Worm (Caenorhabditis elegans) whole organism, young adult: Measurements from ENCODE around the gene srj-38.
"Not testable (repeated sequence)": the region's sequence is repeated elsewhere in the genome, so short reads cannot be mapped to it uniquely, and the experiment has no call there.

ENCODE experiments used
- B0336.3 ChIP-seq: fragments of 200-800 bp; sonication (Bioruptor generic); IDR thresholded peaks from 2 replicates; pipeline ENCODE4 v1.3.6; 2022; ENCODE audit warnings: missing genetic modification characterization, missing compliant biosample characterization
- F23B12.7 ChIP-seq: sonication (generic microtip); optimal IDR thresholded peaks from 2 replicates; lab custom pipeline; 2017; ENCODE audit warnings: missing genetic modification characterization, mild to moderate bottlenecking, missing compliant biosample characterization, antibody characterized with exemption, moderate library complexity; ENCODE audit not compliant: insufficient read depth
- F52B5.7 ChIP-seq: sonication (generic microtip); optimal IDR thresholded peaks from 2 replicates; lab custom pipeline; 2016; ENCODE audit warnings: mild to moderate bottlenecking, missing genetic modification characterization, missing compliant biosample characterization
- T26A5.8 ChIP-seq: sonication (generic microtip); optimal IDR thresholded peaks from 2 replicates; lab custom pipeline; 2016; ENCODE audit warnings: missing genetic modification characterization, missing compliant biosample characterization
- Y56A3A.18 ChIP-seq: fragments of 200-800 bp; sonication (Bioruptor generic); IDR thresholded peaks from 2 replicates; pipeline ENCODE4 v1.3.6; 2022; ENCODE audit warnings: missing genetic modification reagents, missing genetic modification characterization, missing compliant biosample characterization
- ZK185.1 ChIP-seq: sonication (generic microtip); optimal IDR thresholded peaks from 2 replicates; lab custom pipeline; 2016; ENCODE audit warnings: mild to moderate bottlenecking, missing genetic modification characterization, missing compliant biosample characterization; ENCODE audit not compliant: poor library complexity, severe bottlenecking
- aptf-3 ChIP-seq: fragments of 200-800 bp; sonication (Bioruptor generic); IDR thresholded peaks from 2 replicates; pipeline ENCODE4 v1.3.6; 2022; ENCODE audit warnings: missing genetic modification characterization, missing compliant biosample characterization
- attf-5 ChIP-seq: fragments of 200-800 bp; sonication (Bioruptor generic); optimal IDR thresholded peaks from 2 replicates; lab custom pipeline; 2018; ENCODE audit warnings: mild to moderate bottlenecking, missing genetic modification characterization, missing compliant biosample characterization
- attf-6 ChIP-seq: fragments of 200-800 bp; sonication (Bioruptor generic); IDR thresholded peaks from 2 replicates; pipeline ENCODE4 v1.3.6; 2022; ENCODE audit warnings: missing genetic modification reagents, missing genetic modification characterization, missing compliant biosample characterization
- bed-1 ChIP-seq: fragments of 200-800 bp; sonication (Bioruptor generic); IDR thresholded peaks from 2 replicates; pipeline ENCODE4 v1.3.6; 2022; ENCODE audit warnings: missing genetic modification reagents, missing genetic modification characterization, missing compliant biosample characterization
- bed-2 ChIP-seq: fragments of 200-800 bp; sonication (Bioruptor generic); IDR thresholded peaks from 2 replicates; pipeline ENCODE4 v1.3.6; 2022; ENCODE audit warnings: missing genetic modification reagents, missing genetic modification characterization, missing compliant biosample characterization
- cebp-2 ChIP-seq: fragments of 200-800 bp; sonication (Bioruptor generic); IDR thresholded peaks from 2 replicates; pipeline ENCODE4 v1.3.6; 2022; ENCODE audit warnings: missing genetic modification characterization, missing compliant biosample characterization
- ceh-58 ChIP-seq: fragments of 200-800 bp; sonication (Bioruptor generic); IDR thresholded peaks from 2 replicates; pipeline ENCODE4 v1.3.6; 2022; ENCODE audit warnings: missing genetic modification characterization, missing compliant biosample characterization
- die-1 ChIP-seq: sonication (generic microtip); optimal IDR thresholded peaks from 2 replicates; lab custom pipeline; 2016; ENCODE audit warnings: missing genotype, mild to moderate bottlenecking, missing genetic modification characterization, missing compliant biosample characterization
- egl-18 ChIP-seq: fragments of 200-800 bp; sonication (Bioruptor generic); IDR thresholded peaks from 2 replicates; pipeline ENCODE4 v1.3.6; 2022; ENCODE audit warnings: missing genetic modification reagents, missing genetic modification characterization, missing compliant biosample characterization
- fkh-3 ChIP-seq: sonication (generic microtip); optimal IDR thresholded peaks from 2 replicates; lab custom pipeline; 2016; ENCODE audit warnings: mild to moderate bottlenecking, missing genetic modification characterization, missing compliant biosample characterization
- hlh-26 ChIP-seq: fragments of 200-800 bp; sonication (Bioruptor generic); conservative IDR thresholded peaks from 2 replicates; pipeline ENCODE4 v1.3.6; 2022; ENCODE audit warnings: missing genetic modification reagents, missing genetic modification characterization, missing compliant biosample characterization
- hsf-1 ChIP-seq: fragments of 200-800 bp; sonication (Bioruptor generic); IDR thresholded peaks from 2 replicates; pipeline ENCODE4 v1.3.6; 2022; ENCODE audit warnings: missing genetic modification reagents, missing genetic modification characterization, missing compliant biosample characterization
- let-607 ChIP-seq, 2 experiments: fragments of 200-800 bp in 1 of 2; sonication (Bioruptor generic) in 1 of 2; sonication (generic microtip) in 1 of 2; optimal IDR thresholded peaks; 2 replicates each; lab custom pipeline; 2016 to 2018; ENCODE audit warnings: mild to moderate bottlenecking in 2 of 2, missing compliant biosample characterization in 2 of 2, missing genetic modification characterization in 2 of 2, moderate library complexity in 2 of 2, missing genotype in 1 of 2
- lsl-1 ChIP-seq: fragments of 200-800 bp; sonication (Bioruptor generic); optimal IDR thresholded peaks from 2 replicates; lab custom pipeline; 2018; ENCODE audit warnings: mild to moderate bottlenecking, missing genetic modification characterization, moderate library complexity, missing compliant biosample characterization
- lsy-27 ChIP-seq: sonication (generic microtip); optimal IDR thresholded peaks from 2 replicates; lab custom pipeline; 2017; ENCODE audit warnings: missing genetic modification characterization, mild to moderate bottlenecking, missing compliant biosample characterization, antibody characterized with exemption, missing genotype, borderline replicate concordance; ENCODE audit not compliant: insufficient read depth
- madf-10 ChIP-seq: sonication (generic microtip); optimal IDR thresholded peaks from 2 replicates; lab custom pipeline; 2016; ENCODE audit warnings: mild to moderate bottlenecking, missing genetic modification characterization, missing compliant biosample characterization
- madf-3 ChIP-seq: fragments of 200-800 bp; sonication (Bioruptor generic); IDR thresholded peaks from 2 replicates; pipeline ENCODE4 v1.3.6; 2022; ENCODE audit warnings: missing genetic modification reagents, missing genetic modification characterization, missing compliant biosample characterization
- madf-8 ChIP-seq: fragments of 200-800 bp; sonication (Bioruptor generic); conservative IDR thresholded peaks from 2 replicates; pipeline ENCODE4 v1.3.6; 2022; ENCODE audit warnings: missing genetic modification reagents, missing genetic modification characterization, missing compliant biosample characterization
- nfyb-1 ChIP-seq: fragments of 200-800 bp; sonication (Bioruptor generic); IDR thresholded peaks from 2 replicates; pipeline ENCODE4 v1.3.6; 2022; ENCODE audit warnings: missing genetic modification reagents, missing genetic modification characterization, missing compliant biosample characterization
- rpc-1 ChIP-seq, 2 experiments: fragments of 150-350 bp in 1 of 2; sonication (generic microtip) in 1 of 2; optimal IDR thresholded peaks; 2 replicates each; lab custom pipeline; 2014 to 2018; ENCODE audit warnings: missing biosample characterization in 1 of 2, missing genetic modification characterization in 1 of 2, missing genetic modification reagents in 1 of 2, missing genotype in 1 of 2
- sea-2 ChIP-seq: fragments of 200-800 bp; sonication (Bioruptor generic); IDR thresholded peaks from 2 replicates; pipeline ENCODE4 v1.3.6; 2022; ENCODE audit warnings: missing genetic modification characterization, missing compliant biosample characterization
- somi-1 ChIP-seq: fragments of 200-800 bp; sonication (Bioruptor generic); optimal IDR thresholded peaks from 2 replicates; lab custom pipeline; 2018; ENCODE audit warnings: mild to moderate bottlenecking, missing genetic modification characterization, missing compliant biosample characterization
- tbp1 ChIP-seq: fragments of 200-800 bp; sonication (Bioruptor generic); optimal IDR thresholded peaks from 2 replicates; lab custom pipeline; 2018; ENCODE audit warnings: mild to moderate bottlenecking, missing genetic modification characterization, missing compliant biosample characterization
- tbx-9 ChIP-seq: sonication (generic microtip); optimal IDR thresholded peaks from 2 replicates; lab custom pipeline; 2016; ENCODE audit warnings: borderline replicate concordance, missing genetic modification characterization, inconsistent platforms, missing compliant biosample characterization
- tlf-1 ChIP-seq: fragments of 200-800 bp; sonication (Bioruptor generic); optimal IDR thresholded peaks from 2 replicates; lab custom pipeline; 2018; ENCODE audit warnings: mild to moderate bottlenecking, missing genetic modification characterization, missing compliant biosample characterization
- unc-130 ChIP-seq: sonication (generic microtip); optimal IDR thresholded peaks from 2 replicates; lab custom pipeline; 2016; ENCODE audit warnings: missing genetic modification reagents, missing genetic modification characterization, missing compliant biosample characterization
- xnd-1 ChIP-seq: sonication (generic microtip); optimal IDR thresholded peaks from 2 replicates; lab custom pipeline; 2016; ENCODE audit warnings: missing genotype, missing genetic modification reagents, missing genetic modification characterization, missing compliant biosample characterization
- ztf-22 ChIP-seq: fragments of 200-800 bp; sonication (Bioruptor generic); optimal IDR thresholded peaks from 2 replicates; lab custom pipeline; 2018; ENCODE audit warnings: mild to moderate bottlenecking, missing genetic modification characterization, moderate library complexity, missing compliant biosample characterization
- ztf-25 ChIP-seq: fragments of 200-800 bp; sonication (Bioruptor generic); IDR thresholded peaks from 2 replicates; pipeline ENCODE4 v1.3.6; 2022; ENCODE audit warnings: missing genetic modification reagents, missing genetic modification characterization, missing compliant biosample characterization
- ztf-26 ChIP-seq: sonication (generic microtip); optimal IDR thresholded peaks from 2 replicates; lab custom pipeline; 2017; ENCODE audit warnings: missing genetic modification characterization, missing compliant biosample characterization

The srj-38 gene

ce11 chrV:893437-894018 is 9.3 kb upstream of the srj-38 start, which contains the start of the genes srlf-23 and srlf-20:
Gene srlf-23, minus strand, starts transcription at chrV:893537.
Gene srlf-20, plus strand, starts transcription at chrV:893968.
- TF ChIP-seq ceh-58 (GFP tag; lab: Robert Waterston, UW) = no peak
- TF ChIP-seq xnd-1 (tag; lab: Kevin White, UChicago) = no peak
- no peak for TF ChIP-seq F52B5.7 (tag; lab: Kevin White, UChicago)
- no peak for TF ChIP-seq tbx-9 (tag; lab: Kevin White, UChicago)
- TF ChIP-seq B0336.3 = no peak
- TF ChIP-seq aptf-3 (GFP tag; lab: Robert Waterston, UW) = no peak
- no peak for TF ChIP-seq let-607 (tag; optimal IDR thresholded peaks at IDR 0.05; lab: Kevin White, UChicago)
- TF ChIP-seq die-1 (tag; lab: Kevin White, UChicago) = no peak
- TF ChIP-seq bed-1 (GFP tag; lab: Robert Waterston, UW) = no peak
- TF ChIP-seq rpc-1 (optimal IDR thresholded peaks at IDR 0.05; lab: Kevin White, UChicago) = no peak
- no peak for TF ChIP-seq rpc-1 (tag; optimal IDR thresholded peaks at IDR 0.05; lab: Kevin White, UChicago)
- TF ChIP-seq madf-8 (GFP tag; lab: Robert Waterston, UW) = no peak
- TF ChIP-seq madf-3 (GFP tag; lab: Robert Waterston, UW) = no peak
- no peak for TF ChIP-seq hlh-26 (GFP tag; lab: Robert Waterston, UW)

- TF ChIP-seq nfyb-1 (GFP tag; lab: Robert Waterston, UW); ztf-25; egl-18 (GFP tag; lab: Robert Waterston, UW): not testable (repeated sequence)
Measured at ce11 chrV:890835-891234, 6.6 kb upstream of the srj-38 start, which contains the start of gene srlf-22. Gene srlf-22, plus strand, starts transcription at chrV:891135.

ce11 chrV:890423-890822 is 6.2 kb upstream of the srj-38 start, which contains the start of gene srlf-21:
Gene srlf-21, minus strand, starts transcription at chrV:890523.
- TF ChIP-seq tbx-9 (tag; lab: Kevin White, UChicago) = no peak
- no peak for TF ChIP-seq hsf-1 (GFP tag; lab: Robert Waterston, UW)
- no peak for TF ChIP-seq tlf-1 (GFP tag; lab: Kevin White, UChicago)
- no peak for TF ChIP-seq bed-2 (GFP tag; lab: Robert Waterston, UW)

DNA sequence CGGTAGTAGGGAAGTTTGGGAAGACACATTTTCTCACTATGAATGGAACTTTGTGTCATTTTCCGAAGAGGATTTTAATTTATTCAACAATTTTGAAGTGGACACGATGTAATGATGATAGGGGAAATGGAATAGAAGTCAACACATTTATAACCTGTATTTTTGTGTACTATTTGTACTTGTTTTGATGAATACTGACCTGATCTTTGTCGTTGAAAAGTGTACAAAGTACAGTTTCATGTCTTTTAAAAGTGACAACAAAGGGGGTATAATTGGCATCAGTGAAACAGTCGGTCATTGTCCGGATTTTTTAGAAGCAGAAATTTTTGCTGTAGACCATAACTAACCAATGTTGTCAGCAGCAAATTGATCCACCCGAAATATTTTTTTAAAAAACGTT is 5.0 kb upstream of the srj-38 start, which contains the start of gene T02B11.6:
TSS of gene T02B11.6 (minus strand) at position 101 of the 400 bp plus-strand sequence.
- no peak for TF ChIP-seq attf-6
- no peak for TF ChIP-seq fkh-3 (tag; lab: Kevin White, UChicago)
- no peak for TF ChIP-seq somi-1 (GFP tag; lab: Kevin White, UChicago)
- TF ChIP-seq cebp-2 (GFP tag; lab: Robert Waterston, UW) = no peak
- no peak for TF ChIP-seq sea-2 (GFP tag; lab: Robert Waterston, UW)
- no peak for TF ChIP-seq ZK185.1 (tag; lab: Kevin White, UChicago)
- TF ChIP-seq B0336.3 = no peak
- no peak for TF ChIP-seq lsl-1 (GFP tag; lab: Kevin White, UChicago)
- TF ChIP-seq Y56A3A.18 (GFP tag; lab: Robert Waterston, UW) = no peak
- TF ChIP-seq ztf-26 (tag; lab: Kevin White, UChicago) = no peak
- TF ChIP-seq unc-130 = no peak
- no peak for TF ChIP-seq attf-5 (GFP tag; lab: Kevin White, UChicago)
- no peak for TF ChIP-seq T26A5.8 (tag; lab: Kevin White, UChicago)
- no peak for TF ChIP-seq madf-10
- TF ChIP-seq lsy-27 (tag; lab: Kevin White, UChicago) = no peak
- no peak for TF ChIP-seq tbp1 (GFP tag; lab: Kevin White, UChicago)
- TF ChIP-seq F23B12.7 (tag; lab: Kevin White, UChicago) = no peak
- no peak for TF ChIP-seq ztf-22 (GFP tag; lab: Kevin White, UChicago)
